Fruit fly (Drosophila melanogaster): Measurements from ENCODE around the gene LysE.

- TF ChIP-seq CG34367 (tag; optimal IDR thresholded peaks at IDR 0.05) (no peak), CG15710 (tag; optimal IDR thresholded peaks at IDR 0.05) (no peak), fd96Ca (GFP tag; IDR thresholded peaks at IDR 0.05) (no peak), CG17806 (tag; optimal IDR thresholded peaks at IDR 0.05) (no peak), Pif1A (GFP tag; optimal IDR thresholded peaks at IDR 0.05) (no peak), CG14655 (GFP tag; optimal IDR thresholded peaks at IDR 0.05) (no peak), CG13204 (GFP tag; optimal IDR thresholded peaks at IDR 0.05) (no peak), CG32121 (GFP tag; IDR thresholded peaks at IDR 0.05) (no peak), CG9948 (tag; optimal IDR thresholded peaks at IDR 0.05) (no peak), Ets98B (GFP tag; IDR thresholded peaks at IDR 0.05) (no peak), gl (tag; optimal IDR thresholded peaks at IDR 0.05) (no peak), CG10348 (GFP tag; IDR thresholded peaks at IDR 0.05) (no peak)
Measured at dm6 chr3L:1212571-1212970, at the start of gene LysE.
